Fruit fly (Drosophila melanogaster): ENCODE data around the gene CG17195.

DNA sequence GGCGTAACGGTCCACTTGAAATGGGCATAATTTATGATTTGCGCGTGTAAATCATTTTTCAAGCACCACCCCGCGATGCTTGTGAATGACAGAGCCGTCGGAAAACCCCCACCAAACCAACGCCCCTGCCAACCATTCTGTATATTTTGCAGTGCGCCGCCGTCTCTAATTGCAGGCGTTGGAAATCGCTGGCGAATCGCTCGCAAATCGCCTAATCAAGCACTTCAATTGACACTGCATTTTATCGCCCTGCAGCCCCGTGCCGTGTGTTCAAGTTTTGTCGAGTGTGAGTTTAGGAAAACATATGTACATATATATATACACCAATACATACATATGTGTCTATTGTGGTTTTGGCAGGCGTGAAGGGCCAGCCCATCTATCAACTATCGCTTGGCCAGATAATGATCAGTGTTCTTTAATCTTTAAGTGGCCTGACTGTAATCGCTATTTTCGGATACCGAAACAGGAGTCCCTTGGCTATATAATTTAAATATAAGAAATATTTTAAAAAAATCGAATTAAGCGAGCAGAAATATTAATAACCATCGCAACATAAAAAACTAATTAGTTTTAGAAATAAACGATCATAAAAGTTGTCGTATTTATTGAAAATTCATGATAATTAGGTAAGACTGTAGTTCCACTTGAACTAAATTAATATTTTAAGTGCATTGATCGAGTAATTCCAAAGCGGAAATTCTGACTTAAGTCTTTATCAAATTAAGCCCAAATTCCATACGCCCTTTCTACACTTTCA lies 14.8 kb downstream of the CG17195 start:
- TF ChIP-seq CG8319 (GFP tag; optimal IDR thresholded peaks at IDR 0.05) (no peak), CG16779 (tag; optimal IDR thresholded peaks at IDR 0.05) (no peak), CG11762 (GFP tag; optimal IDR thresholded peaks at IDR 0.05; ENCODE audit: insufficient read depth) (no peak), Gug (GFP tag; IDR thresholded peaks at IDR 0.05) (no peak), Ets21C (GFP tag; optimal IDR thresholded peaks at IDR 0.05) (no peak)

All from whole organism, prepupa.